Fruit fly (Drosophila melanogaster) whole organism, embryonic: ENCODE results near the gene Nepl4.

Source experiments
- Bteb2 ChIP-seq: fragments of 200-800 bp; sonication (Bioruptor generic); optimal IDR thresholded peaks from 2 replicates; lab custom pipeline; 2016; ENCODE audit warnings: missing biosample characterization, missing genetic modification characterization
- CG1024 ChIP-seq: fragments of 200-800 bp; sonication (Bioruptor generic); IDR thresholded peaks from 2 replicates; pipeline ENCODE4 v1.3.6; 2022; ENCODE audit warnings: missing biosample characterization, missing genetic modification characterization
- CG10321 ChIP-seq: fragments of 200-800 bp; sonication (Bioruptor generic); IDR thresholded peaks from 2 replicates; pipeline ENCODE4 v1.3.6; 2022; ENCODE audit warnings: missing biosample characterization, missing genetic modification characterization
- CG10431 ChIP-seq: fragments of 200-800 bp; sonication (Bioruptor generic); optimal IDR thresholded peaks from 3 replicates; lab custom pipeline; 2018; ENCODE audit warnings: missing biosample characterization, mild to moderate bottlenecking, missing genetic modification characterization
- CG12299 ChIP-seq: fragments of 200-800 bp; sonication (Bioruptor generic); optimal IDR thresholded peaks from 2 replicates; lab custom pipeline; 2018; ENCODE audit warnings: missing biosample characterization, mild to moderate bottlenecking, missing genetic modification characterization
- CG12659 ChIP-seq: fragments of 200-800 bp; sonication (Bioruptor generic); optimal IDR thresholded peaks from 3 replicates; lab custom pipeline; 2017; ENCODE audit warnings: mild to moderate bottlenecking, missing biosample characterization, missing genetic modification reagents, missing genetic modification characterization
- CG1529 ChIP-seq: fragments of 200-800 bp; sonication (Bioruptor generic); optimal IDR thresholded peaks from 3 replicates; lab custom pipeline; 2018; ENCODE audit warnings: missing biosample characterization, missing genetic modification characterization
- CG16779 ChIP-seq: fragments of 200-800 bp; sonication (Bioruptor generic); IDR thresholded peaks from 2 replicates; pipeline ENCODE4 v1.3.6; 2022; ENCODE audit warnings: missing biosample characterization, missing genetic modification characterization
- CG17328 ChIP-seq: fragments of 200-800 bp; sonication (Bioruptor generic); IDR thresholded peaks from 2 replicates; pipeline ENCODE4 v1.3.6; 2022; ENCODE audit warnings: missing biosample characterization, missing genetic modification characterization
- CG17385 ChIP-seq: fragments of 200-800 bp; sonication (Bioruptor generic); optimal IDR thresholded peaks from 3 replicates; lab custom pipeline; 2018; ENCODE audit warnings: missing biosample characterization, mild to moderate bottlenecking, missing genetic modification characterization
- CG17568 ChIP-seq: fragments of 200-800 bp; sonication (Bioruptor generic); optimal IDR thresholded peaks from 2 replicates; lab custom pipeline; 2018; ENCODE audit warnings: missing biosample characterization, mild to moderate bottlenecking, missing genetic modification characterization, moderate library complexity
- CG30431 ChIP-seq: fragments of 200-800 bp; sonication (Bioruptor generic); optimal IDR thresholded peaks from 2 replicates; lab custom pipeline; 2017; ENCODE audit warnings: missing biosample characterization, missing genetic modification characterization
- CG31388 ChIP-seq: fragments of 200-800 bp; sonication (Bioruptor generic); optimal IDR thresholded peaks from 2 replicates; lab custom pipeline; 2016; ENCODE audit warnings: missing biosample characterization, missing genetic modification characterization
- CG7271 ChIP-seq: fragments of 200-800 bp; sonication (Bioruptor generic); optimal IDR thresholded peaks from 2 replicates; lab custom pipeline; 2018; ENCODE audit warnings: missing biosample characterization, mild to moderate bottlenecking, missing genetic modification characterization, moderate library complexity
- CG7786 ChIP-seq: fragments of 200-800 bp; sonication (Bioruptor generic); optimal IDR thresholded peaks from 2 replicates; lab custom pipeline; 2016; ENCODE audit warnings: missing biosample characterization, missing genetic modification characterization
- Chrac-16 ChIP-seq: fragments of 200-800 bp; sonication (Bioruptor generic); optimal IDR thresholded peaks from 3 replicates; lab custom pipeline; 2016; ENCODE audit warnings: missing biosample characterization, missing genetic modification characterization
- Dad ChIP-seq: fragments of 200-800 bp; sonication (Bioruptor generic); optimal IDR thresholded peaks from 3 replicates; lab custom pipeline; 2016; ENCODE audit warnings: missing biosample characterization, missing genetic modification characterization
- Dek ChIP-seq: fragments of 200-800 bp; sonication (Bioruptor generic); optimal IDR thresholded peaks from 3 replicates; lab custom pipeline; 2019; ENCODE audit warnings: missing biosample characterization, mild to moderate bottlenecking, missing genetic modification characterization, moderate library complexity
- NFAT ChIP-seq: fragments of 200-800 bp; sonication (Bioruptor generic); IDR thresholded peaks from 2 replicates; pipeline ENCODE4 v1.3.6; 2022; ENCODE audit warnings: missing biosample characterization, missing genetic modification characterization
- PHDP ChIP-seq: fragments of 200-800 bp; sonication (Bioruptor generic); optimal IDR thresholded peaks from 3 replicates; lab custom pipeline; 2018; ENCODE audit warnings: missing biosample characterization, mild to moderate bottlenecking, missing genetic modification characterization, moderate library complexity
- Rfx ChIP-seq: fragments of 200-800 bp; sonication (Bioruptor generic); IDR thresholded peaks from 2 replicates; pipeline ENCODE4 v1.3.6; 2022; ENCODE audit warnings: missing biosample characterization, missing genetic modification characterization
- Sin3A ChIP-seq: fragments of >200 bp; optimal IDR thresholded peaks from 2 replicates; lab custom pipeline; 2018
- Spps ChIP-seq: fragments of 200-800 bp; sonication (Bioruptor generic); optimal IDR thresholded peaks from 2 replicates; lab custom pipeline; 2018; ENCODE audit warnings: missing biosample characterization, mild to moderate bottlenecking, missing genetic modification characterization
- bcd ChIP-seq: fragments of 200-800 bp; sonication (Bioruptor generic); optimal IDR thresholded peaks from 2 replicates; lab custom pipeline; 2017; ENCODE audit warnings: missing biosample characterization, mild to moderate bottlenecking, missing genetic modification characterization
- caup ChIP-seq: fragments of 200-800 bp; sonication (Bioruptor generic); optimal IDR thresholded peaks from 3 replicates; lab custom pipeline; 2017; ENCODE audit warnings: missing biosample characterization, mild to moderate bottlenecking, missing genetic modification characterization, moderate library complexity; ENCODE audit not compliant: severe bottlenecking
- da ChIP-seq: fragments of 200-800 bp; sonication (Bioruptor generic); optimal IDR thresholded peaks from 2 replicates; lab custom pipeline; 2016; ENCODE audit warnings: missing biosample characterization, missing genetic modification characterization
- dan ChIP-seq: fragments of 200-800 bp; sonication (Bioruptor generic); IDR thresholded peaks from 2 replicates; pipeline ENCODE4 v1.3.6; 2022; ENCODE audit warnings: missing biosample characterization, missing genetic modification characterization
- dimm ChIP-seq: fragments of 200-800 bp; sonication (Bioruptor generic); IDR thresholded peaks from 2 replicates; pipeline ENCODE4 v1.3.6; 2022; ENCODE audit warnings: missing biosample characterization, missing genetic modification characterization
- disco-r ChIP-seq: fragments of 200-800 bp; sonication (Bioruptor generic); optimal IDR thresholded peaks from 2 replicates; lab custom pipeline; 2016; ENCODE audit warnings: missing biosample characterization, missing genetic modification characterization
- fd96Cb ChIP-seq: fragments of 200-800 bp; sonication (Bioruptor generic); optimal IDR thresholded peaks from 2 replicates; lab custom pipeline; 2018; ENCODE audit warnings: missing biosample characterization, mild to moderate bottlenecking, missing genetic modification characterization, moderate library complexity
- hbn ChIP-seq: fragments of 200-800 bp; sonication (Bioruptor generic); IDR thresholded peaks from 2 replicates; pipeline ENCODE4 v1.3.6; 2022; ENCODE audit warnings: missing biosample characterization, missing genetic modification characterization; ENCODE audit not compliant: partially characterized antibody
- her ChIP-seq: fragments of 200-800 bp; sonication (Bioruptor generic); optimal IDR thresholded peaks from 2 replicates; lab custom pipeline; 2016; ENCODE audit warnings: missing biosample characterization, missing genetic modification characterization
- insv ChIP-seq, 2 experiments: fragments of 200-800 bp; sonication (Bioruptor generic); optimal IDR thresholded peaks; 3 replicates each; lab custom pipeline; 2016 to 2018; ENCODE audit warnings: missing biosample characterization in 2 of 2, missing genetic modification characterization in 2 of 2
- ken ChIP-seq: fragments of 200-800 bp; sonication (Bioruptor generic); IDR thresholded peaks from 3 replicates; pipeline ENCODE4 v1.3.6; 2022; ENCODE audit warnings: missing biosample characterization, missing genetic modification characterization
- kni ChIP-seq: fragments of 200-800 bp; sonication (Bioruptor generic); optimal IDR thresholded peaks from 3 replicates; lab custom pipeline; 2017; ENCODE audit warnings: mild to moderate bottlenecking, missing biosample characterization, missing genetic modification reagents, missing genetic modification characterization
- knrl ChIP-seq: fragments of 200-800 bp; sonication (Bioruptor generic); IDR thresholded peaks from 3 replicates; pipeline ENCODE4 v1.3.6; 2022; ENCODE audit warnings: missing biosample characterization, missing genetic modification characterization; ENCODE audit not compliant: partially characterized antibody
- pan ChIP-seq, 4 experiments: fragments of >200 bp in 3 of 4; fragments of 200-800 bp in 1 of 4; sonication (Bioruptor generic) in 1 of 4; optimal IDR thresholded peaks in 3 of 4; IDR thresholded peaks in 1 of 4; 2 replicates each; pipeline versions ENCODE4 v1.3.6 to Lab custom; 2017 to 2022; ENCODE audit warnings: missing biosample characterization in 2 of 4, missing genetic modification characterization in 2 of 4, mixed read lengths in 1 of 4
- peb ChIP-seq: fragments of 200-800 bp; sonication (Bioruptor generic); IDR thresholded peaks from 2 replicates; pipeline ENCODE4 v1.3.6; 2022; ENCODE audit warnings: missing biosample characterization, missing genetic modification characterization
- pzg ChIP-seq: fragments of 200-800 bp; sonication (Bioruptor generic); optimal IDR thresholded peaks from 3 replicates; lab custom pipeline; 2018; ENCODE audit warnings: missing biosample characterization, mild to moderate bottlenecking, missing genetic modification characterization, moderate library complexity
- ranshi ChIP-seq: fragments of 200-800 bp; sonication (Bioruptor generic); IDR thresholded peaks from 2 replicates; pipeline ENCODE4 v1.3.6; 2022; ENCODE audit warnings: missing biosample characterization, missing genetic modification characterization
- row ChIP-seq: fragments of 200-800 bp; sonication (Bioruptor generic); IDR thresholded peaks from 3 replicates; pipeline ENCODE4 v1.3.6; 2022; ENCODE audit warnings: missing biosample characterization, missing genetic modification characterization
- shn ChIP-seq: fragments of 200-800 bp; sonication (Bioruptor generic); optimal IDR thresholded peaks from 3 replicates; lab custom pipeline; 2016; ENCODE audit warnings: missing biosample characterization, missing genetic modification characterization
- stwl ChIP-seq: fragments of 200-800 bp; sonication (Bioruptor generic); optimal IDR thresholded peaks from 3 replicates; lab custom pipeline; 2018; ENCODE audit warnings: missing biosample characterization, mild to moderate bottlenecking, missing genetic modification characterization, moderate library complexity
- tap ChIP-seq: fragments of 200-800 bp; optimal IDR thresholded peaks from 3 replicates; lab custom pipeline; 2019; ENCODE audit warnings: missing biosample characterization, mild to moderate bottlenecking, missing genetic modification characterization, moderate library complexity
- tll ChIP-seq, 2 experiments: fragments of 200-800 bp in 1 of 2; fragments of >200 bp in 1 of 2; sonication (Bioruptor generic) in 1 of 2; optimal IDR thresholded peaks; 2 replicates each; lab custom pipeline; 2017 to 2019; ENCODE audit warnings: missing biosample characterization in 2 of 2, missing genetic modification characterization in 2 of 2, mild to moderate bottlenecking in 1 of 2, moderate library complexity in 1 of 2
- toy ChIP-seq: fragments of 200-800 bp; sonication (Bioruptor generic); IDR thresholded peaks from 2 replicates; pipeline ENCODE4 v1.3.6; 2022; ENCODE audit warnings: missing biosample characterization, missing genetic modification characterization
- ttk ChIP-seq: fragments of 200-800 bp; sonication (Bioruptor generic); IDR thresholded peaks from 2 replicates; pipeline ENCODE4 v2.1.2; 2022; ENCODE audit warnings: missing biosample characterization, missing genetic modification characterization
- tx ChIP-seq: fragments of 200-800 bp; sonication (Bioruptor generic); optimal IDR thresholded peaks from 2 replicates; lab custom pipeline; 2016; ENCODE audit warnings: missing biosample characterization, missing genetic modification characterization

Gene Nepl4

dm6 chr2L:6323536-6324385, 43.9 kb upstream of the Nepl4 start, which contains the start of gene PDZ-GEF (continued):
- TF ChIP-seq CG1024 (GFP tag; lab: Robert Waterston, UW) (0 out of 2 replicates have a peak, but pooled peaks have one; percentile 21), row (GFP tag; lab: Robert Waterston, UW) (peak; percentile 28; the same call in 2 of the 3 replicates), insv (GFP tag; optimal IDR thresholded peaks at IDR 0.05; lab: Kevin White, UChicago) (peak in 1 of 2 experiments; percentile 72), CG31388 (GFP tag; lab: Kevin White, UChicago) (peak; percentile 26), pan (optimal IDR thresholded peaks at IDR 0.05; lab: Kevin White, UChicago) (no peak), pan (GFP tag; optimal IDR thresholded peaks at IDR 0.05 in 1 of 2, IDR thresholded peaks at IDR 0.05 in 1 of 2) (peak in 1 of 2 experiments; percentile 47), Chrac-16 (peak; percentile 68), her (GFP tag; lab: Kevin White, UChicago) (no peak), CG12659 (GFP tag; lab: Kevin White, UChicago) (peak; percentile 76), kni (GFP tag; lab: Kevin White, UChicago) (no peak), CG7271 (no peak), fd96Cb (tag; lab: Kevin White, UChicago) (peak; percentile 15), CG17568 (GFP tag; lab: Kevin White, UChicago) (no peak), tap (tag; lab: Kevin White, UChicago) (no peak), CG16779 (GFP tag; lab: Robert Waterston, UW) (no peak), tll (GFP tag; optimal IDR thresholded peaks at IDR 0.05; lab: Kevin White, UChicago) (no peak), CG10431 (no peak), Sin3A (lab: Kevin White, UChicago) (peak; percentile 41), CG10321 (no peak), dan (GFP tag; lab: Robert Waterston, UW) (no peak), da (GFP tag; lab: Kevin White, UChicago) (peak; percentile 35), CG30431 (GFP tag; lab: Kevin White, UChicago) (no peak), stwl (tag; lab: Kevin White, UChicago) (peak; percentile 92), ranshi (GFP tag; lab: Robert Waterston, UW) (no peak), CG17328 (peak; percentile 50; the same call in 1 of the 2 replicates), bcd (GFP tag; lab: Kevin White, UChicago) (peak; percentile 38), ttk (GFP tag; lab: Robert Waterston, UW) (no peak), shn (GFP tag; lab: Kevin White, UChicago) (peak; percentile 53), Spps (tag; lab: Kevin White, UChicago) (no peak), CG1529 (GFP tag; lab: Kevin White, UChicago) (no peak), Dad (GFP tag; lab: Kevin White, UChicago) (no peak), Dek (tag; lab: Kevin White, UChicago) (peak; percentile 47), CG17385 (GFP tag; lab: Kevin White, UChicago) (no peak), CG12299 (no peak), PHDP (tag; lab: Kevin White, UChicago) (peak; percentile 52), dimm (no peak), disco-r (GFP tag; lab: Kevin White, UChicago) (peak; percentile 14), knrl (peak; percentile 50; the same call in 2 of the 3 replicates), caup (GFP tag; lab: Kevin White, UChicago) (peak; percentile 49), pzg (GFP tag; lab: Kevin White, UChicago) (peak; percentile 89), Bteb2 (no peak), tx (peak; percentile 22), hbn (GFP tag; lab: Robert Waterston, UW) (no peak), Rfx (peak; percentile 78), ken (GFP tag; lab: Robert Waterston, UW) (peak; percentile 67; the same call in 2 of the 3 replicates), peb (GFP tag; lab: Robert Waterston, UW) (no peak; the same call in 1 of the 2 replicates), CG7786 (no peak), NFAT (GFP tag; lab: Robert Waterston, UW) (peak; percentile 44; the same call in 1 of the 2 replicates), toy (GFP tag; lab: Robert Waterston, UW) (no peak)
